Worm (Caenorhabditis elegans) whole organism, L1 larva: ENCODE measurements around the gene Y46C8AM.1.

Source experiments
- lin-39 ChIP-seq: fragments of 150-350 bp; optimal IDR thresholded peaks from 2 replicates; lab custom pipeline; 2014; ENCODE audit warnings: missing biosample characterization, missing genetic modification reagents, missing genetic modification characterization
- nhr-12 ChIP-seq: sonication (generic microtip); optimal IDR thresholded peaks from 2 replicates; lab custom pipeline; 2017; ENCODE audit warnings: missing biosample characterization, missing genetic modification characterization
- nhr-237 ChIP-seq: fragments of 150-350 bp; optimal IDR thresholded peaks from 2 replicates; lab custom pipeline; 2014; ENCODE audit warnings: missing biosample characterization, missing genetic modification characterization
- rnt-1 ChIP-seq: sonication (generic microtip); optimal IDR thresholded peaks from 2 replicates; lab custom pipeline; 2016; ENCODE audit warnings: mild to moderate bottlenecking, missing genetic modification characterization, moderate library complexity, missing compliant biosample characterization
- skn-1 ChIP-seq: fragments of 150-350 bp; optimal IDR thresholded peaks from 2 replicates; lab custom pipeline; 2014; ENCODE audit warnings: missing biosample characterization, missing genetic modification characterization
- snpc-4 ChIP-seq: fragments of 150-350 bp; optimal IDR thresholded peaks from 2 replicates; lab custom pipeline; 2014; ENCODE audit warnings: missing biosample characterization, missing genetic modification characterization
- swsn-7 ChIP-seq: sonication (generic microtip); optimal IDR thresholded peaks from 2 replicates; lab custom pipeline; 2016; ENCODE audit warnings: missing genetic modification characterization, missing compliant biosample characterization
- tbx-2 ChIP-seq: sonication (generic microtip); optimal IDR thresholded peaks from 2 replicates; lab custom pipeline; 2016; ENCODE audit warnings: missing genetic modification characterization, missing compliant biosample characterization
- unc-62 ChIP-seq: fragments of 150-350 bp; optimal IDR thresholded peaks from 2 replicates; lab custom pipeline; 2014; ENCODE audit warnings: missing biosample characterization, missing genetic modification reagents, missing genetic modification characterization

- TF ChIP-seq rnt-1 (tag; lab: Kevin White, UChicago), result no peak
- no peak for TF ChIP-seq lin-39 (tag; lab: Kevin White, UChicago)
- TF ChIP-seq skn-1 (tag; lab: Kevin White, UChicago), result no peak
- no peak for TF ChIP-seq tbx-2 (tag; lab: Kevin White, UChicago)
- no peak for TF ChIP-seq swsn-7 (tag; lab: Kevin White, UChicago)
- TF ChIP-seq snpc-4, result no peak
- no peak for TF ChIP-seq nhr-12 (tag; lab: Kevin White, UChicago)
- no peak for TF ChIP-seq unc-62 (GFP tag; lab: Kevin White, UChicago)
- TF ChIP-seq nhr-237, result no peak
Measured at ce11 chrIV:3979525-3979924, 16.8 kb downstream of the Y46C8AM.1 start, which contains the start of gene srh-222.
